Worm (Caenorhabditis elegans): Measurements from ENCODE around the gene knl-1.

DNA sequence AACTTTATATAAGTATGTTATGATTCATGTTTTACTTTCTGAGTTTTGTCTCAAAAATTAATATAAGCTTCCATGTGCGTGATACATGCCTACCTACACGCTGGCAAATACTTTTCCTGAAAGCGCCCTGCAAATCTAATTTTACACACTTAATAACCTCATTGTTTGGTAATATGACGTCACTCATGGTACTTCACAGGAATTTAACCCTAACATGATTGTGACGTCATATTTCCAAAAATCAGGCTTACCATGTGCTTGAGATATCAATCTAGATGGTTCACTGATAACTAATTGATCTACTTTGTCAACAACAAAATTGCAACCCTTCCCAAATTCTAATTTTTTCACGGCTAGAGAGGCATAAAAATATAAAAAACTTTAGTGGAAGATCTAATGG lies 53.0 kb downstream of the knl-1 start:
- TF ChIP-seq pha-4 (tag; optimal IDR thresholded peaks at IDR 0.05) (no peak), nfya-1 (tag; optimal IDR thresholded peaks at IDR 0.05; ENCODE audit: borderline replicate concordance, insufficient read depth) (no peak), unc-62 (GFP tag; optimal IDR thresholded peaks at IDR 0.05) (no peak), ztf-18 (tag; optimal IDR thresholded peaks at IDR 0.05) (no peak), nhr-179 (tag; optimal IDR thresholded peaks at IDR 0.05) (no peak), hmg-20 (GFP tag; IDR thresholded peaks at IDR 0.05) (no peak), xnd-1 (tag; optimal IDR thresholded peaks at IDR 0.05) (no peak)

Data from whole organism, young adult.